Worm (Caenorhabditis elegans) whole organism, L2 larva: Measurements from ENCODE around the gene T19C3.3.

Source experiments
- C34F6.9 ChIP-seq: fragments of 150-350 bp; optimal IDR thresholded peaks from 2 replicates; lab custom pipeline; 2014; ENCODE audit warnings: missing biosample characterization, missing genetic modification characterization
- F13H6.1 ChIP-seq: sonication (generic microtip); optimal IDR thresholded peaks from 2 replicates; lab custom pipeline; 2016; ENCODE audit warnings: missing genetic modification characterization, missing compliant biosample characterization
- R02D3.7 ChIP-seq: fragments of 150-350 bp; optimal IDR thresholded peaks from 2 replicates; lab custom pipeline; 2014; ENCODE audit warnings: missing biosample characterization, missing genetic modification characterization
- Y55F3AM.14 ChIP-seq: fragments of 200-800 bp; sonication (Bioruptor generic); optimal IDR thresholded peaks from 2 replicates; lab custom pipeline; 2018; ENCODE audit warnings: mild to moderate bottlenecking, missing genetic modification characterization, missing compliant biosample characterization
- ZK546.5 ChIP-seq: sonication (generic microtip); optimal IDR thresholded peaks from 2 replicates; lab custom pipeline; 2017; ENCODE audit warnings: missing biosample characterization, missing genetic modification characterization
- alr-1 ChIP-seq: fragments of 150-350 bp; optimal IDR thresholded peaks from 2 replicates; lab custom pipeline; 2014; ENCODE audit warnings: missing biosample characterization, missing genetic modification characterization
- aly-2 ChIP-seq: fragments of 150-350 bp; optimal IDR thresholded peaks from 2 replicates; lab custom pipeline; 2014; ENCODE audit warnings: missing biosample characterization, missing genetic modification characterization
- ama-1 ChIP-seq: fragments of 150-350 bp; optimal IDR thresholded peaks from 2 replicates; lab custom pipeline; 2018; ENCODE audit warnings: inconsistent platforms
- blmp-1 ChIP-seq: sonication (generic microtip); optimal IDR thresholded peaks from 2 replicates; lab custom pipeline; 2017; ENCODE audit warnings: missing genetic modification characterization, mild to moderate bottlenecking, missing compliant biosample characterization, antibody characterized with exemption, moderate library complexity; ENCODE audit not compliant: insufficient read depth
- ceh-16 ChIP-seq: fragments of 150-350 bp; optimal IDR thresholded peaks from 2 replicates; lab custom pipeline; 2014; ENCODE audit warnings: missing biosample characterization, missing genetic modification characterization
- ceh-82 ChIP-seq: fragments of 150-350 bp; optimal IDR thresholded peaks from 2 replicates; lab custom pipeline; 2014; ENCODE audit warnings: missing biosample characterization, missing genetic modification characterization
- crh-2 ChIP-seq: sonication (generic microtip); optimal IDR thresholded peaks from 2 replicates; lab custom pipeline; 2017; ENCODE audit warnings: missing biosample characterization, missing genetic modification characterization
- dmd-4 ChIP-seq: sonication (generic microtip); optimal IDR thresholded peaks from 2 replicates; lab custom pipeline; 2017; ENCODE audit warnings: missing biosample characterization, missing genetic modification characterization
- egl-27 ChIP-seq: sonication (generic microtip); optimal IDR thresholded peaks from 3 replicates; lab custom pipeline; 2017; ENCODE audit warnings: missing biosample characterization, missing genetic modification reagents, missing genetic modification characterization
- elt-1 ChIP-seq: fragments of 150-350 bp; optimal IDR thresholded peaks from 2 replicates; lab custom pipeline; 2014; ENCODE audit warnings: missing biosample characterization, missing genetic modification characterization
- elt-3 ChIP-seq: sonication (generic microtip); optimal IDR thresholded peaks from 2 replicates; lab custom pipeline; 2017; ENCODE audit warnings: missing biosample characterization, missing genetic modification characterization
- fos-1 ChIP-seq: fragments of 150-350 bp; optimal IDR thresholded peaks from 2 replicates; lab custom pipeline; 2014; ENCODE audit warnings: missing biosample characterization, missing genetic modification characterization
- gmeb-1 ChIP-seq: fragments of 150-350 bp; optimal IDR thresholded peaks from 2 replicates; lab custom pipeline; 2014; ENCODE audit warnings: missing biosample characterization, missing genetic modification characterization
- lin-11 ChIP-seq: fragments of 150-350 bp; sonication (generic microtip); optimal IDR thresholded peaks from 2 replicates; lab custom pipeline; 2014; ENCODE audit warnings: missing biosample characterization, missing genetic modification characterization, inconsistent platforms, mixed read lengths
- lin-13 ChIP-seq: fragments of 150-350 bp; optimal IDR thresholded peaks from 2 replicates; lab custom pipeline; 2014; ENCODE audit warnings: missing biosample characterization, missing genetic modification reagents, missing genetic modification characterization
- lin-39 ChIP-seq: fragments of 150-350 bp; optimal IDR thresholded peaks from 2 replicates; lab custom pipeline; 2014; ENCODE audit warnings: missing biosample characterization, missing genetic modification reagents, missing genetic modification characterization
- lsy-2 ChIP-seq, 2 experiments: fragments of 150-350 bp in 1 of 2; sonication (generic microtip) in 1 of 2; optimal IDR thresholded peaks; 2 replicates each; lab custom pipeline; 2014 to 2017; ENCODE audit warnings: missing biosample characterization in 2 of 2, missing genetic modification characterization in 2 of 2
- mab-5 ChIP-seq: fragments of 150-350 bp; optimal IDR thresholded peaks from 2 replicates; lab custom pipeline; 2014; ENCODE audit warnings: missing biosample characterization, missing genetic modification characterization
- mbf-1 ChIP-seq: sonication (generic microtip); optimal IDR thresholded peaks from 2 replicates; lab custom pipeline; 2017; ENCODE audit warnings: missing biosample characterization, missing genetic modification characterization
- mdl-1 ChIP-seq, 2 experiments: fragments of 150-350 bp in 1 of 2; sonication (generic microtip) in 1 of 2; optimal IDR thresholded peaks; 2 replicates each; lab custom pipeline; 2017; ENCODE audit warnings: missing biosample characterization in 2 of 2, missing genetic modification characterization in 2 of 2
- nhr-10 ChIP-seq: sonication (generic microtip); optimal IDR thresholded peaks from 2 replicates; lab custom pipeline; 2017; ENCODE audit warnings: missing biosample characterization, missing genetic modification characterization
- nhr-11 ChIP-seq: fragments of 150-350 bp; optimal IDR thresholded peaks from 2 replicates; lab custom pipeline; 2014; ENCODE audit warnings: missing biosample characterization, missing genetic modification characterization
- nhr-12 ChIP-seq: fragments of 150-350 bp; optimal IDR thresholded peaks from 2 replicates; lab custom pipeline; 2014; ENCODE audit warnings: missing biosample characterization, missing genetic modification characterization
- nhr-129 ChIP-seq: fragments of 150-350 bp; optimal IDR thresholded peaks from 2 replicates; lab custom pipeline; 2014; ENCODE audit warnings: missing biosample characterization, missing genetic modification characterization
- nhr-21 ChIP-seq: fragments of 150-350 bp; optimal IDR thresholded peaks from 2 replicates; lab custom pipeline; 2014; ENCODE audit warnings: missing biosample characterization, missing genetic modification characterization
- nhr-23 ChIP-seq: fragments of 150-350 bp; optimal IDR thresholded peaks from 2 replicates; lab custom pipeline; 2014; ENCODE audit warnings: missing biosample characterization, missing genetic modification reagents, missing genetic modification characterization
- nhr-237 ChIP-seq: fragments of 150-350 bp; optimal IDR thresholded peaks from 2 replicates; lab custom pipeline; 2014; ENCODE audit warnings: missing biosample characterization, missing genetic modification characterization
- nhr-25 ChIP-seq: fragments of 150-350 bp; sonication (generic microtip); optimal IDR thresholded peaks from 3 replicates; lab custom pipeline; 2014; ENCODE audit warnings: missing biosample characterization, missing genetic modification characterization
- nhr-6 ChIP-seq: fragments of 150-350 bp; optimal IDR thresholded peaks from 2 replicates; lab custom pipeline; 2014; ENCODE audit warnings: missing biosample characterization, missing genetic modification characterization
- nhr-77 ChIP-seq: fragments of 150-350 bp; optimal IDR thresholded peaks from 2 replicates; lab custom pipeline; 2014; ENCODE audit warnings: missing biosample characterization, missing genetic modification characterization
- peb-1 ChIP-seq: fragments of 150-350 bp; optimal IDR thresholded peaks from 2 replicates; lab custom pipeline; 2014; ENCODE audit warnings: missing biosample characterization, missing genetic modification characterization
- sem-4 ChIP-seq: fragments of 150-350 bp; optimal IDR thresholded peaks from 2 replicates; lab custom pipeline; 2014; ENCODE audit warnings: missing biosample characterization, missing genetic modification reagents, missing genetic modification characterization
- skn-1 ChIP-seq: sonication (generic microtip); optimal IDR thresholded peaks from 2 replicates; lab custom pipeline; 2017; ENCODE audit warnings: missing biosample characterization, missing genetic modification characterization
- sma-3 ChIP-seq: sonication (generic microtip); optimal IDR thresholded peaks from 2 replicates; lab custom pipeline; 2016; ENCODE audit warnings: missing genetic modification reagents, missing genetic modification characterization, missing compliant biosample characterization
- sma-9 ChIP-seq, 2 experiments: fragments of 150-350 bp in 1 of 2; sonication (generic microtip) in 1 of 2; optimal IDR thresholded peaks; 2 replicates each; lab custom pipeline; 2014 to 2016; ENCODE audit warnings: missing genetic modification characterization in 2 of 2, mild to moderate bottlenecking in 1 of 2, missing biosample characterization in 1 of 2, missing compliant biosample characterization in 1 of 2, missing genetic modification reagents in 1 of 2, moderate library complexity in 1 of 2
- snpc-4 ChIP-seq: fragments of 150-350 bp; optimal IDR thresholded peaks from 2 replicates; lab custom pipeline; 2014; ENCODE audit warnings: missing biosample characterization, missing genetic modification characterization
- unc-39 ChIP-seq: fragments of 150-350 bp; optimal IDR thresholded peaks from 2 replicates; lab custom pipeline; 2014; ENCODE audit warnings: missing biosample characterization, missing genetic modification characterization
- unc-55 ChIP-seq: fragments of 150-350 bp; sonication (generic microtip); optimal IDR thresholded peaks from 3 replicates; lab custom pipeline; 2014; ENCODE audit warnings: missing biosample characterization, missing genetic modification reagents, missing genetic modification characterization
- unc-62 ChIP-seq: fragments of 150-350 bp; optimal IDR thresholded peaks from 2 replicates; lab custom pipeline; 2014; ENCODE audit warnings: missing biosample characterization, missing genetic modification reagents, missing genetic modification characterization
- zag-1 ChIP-seq: fragments of 150-350 bp; optimal IDR thresholded peaks from 2 replicates; lab custom pipeline; 2014; ENCODE audit warnings: missing biosample characterization, missing genetic modification characterization
- ztf-1 ChIP-seq: fragments of 200-800 bp; sonication (Bioruptor generic); conservative IDR thresholded peaks from 2 replicates; pipeline ENCODE4 v1.3.6; 2022; ENCODE audit warnings: missing genetic modification characterization, missing compliant biosample characterization
- ztf-11 ChIP-seq: sonication (generic microtip); optimal IDR thresholded peaks from 2 replicates; lab custom pipeline; 2017; ENCODE audit warnings: missing biosample characterization, missing genetic modification characterization
- ztf-4 ChIP-seq: fragments of 150-350 bp; optimal IDR thresholded peaks from 2 replicates; lab custom pipeline; 2014; ENCODE audit warnings: missing biosample characterization, missing genetic modification characterization

T19C3.3 gene

ce11 chrIII:600316-600932 is 13.9 kb downstream of the T19C3.3 start, which contains the start of gene lec-6:
TSS of gene lec-6 (minus strand) at chrIII:600366.
- TF ChIP-seq nhr-21 (no peak), R02D3.7 (tag; lab: Kevin White, UChicago) (no peak), unc-39 (no peak), snpc-4 (tag; lab: Kevin White, UChicago) (no peak), nhr-25 (no peak), aly-2 (tag; lab: Kevin White, UChicago) (no peak), nhr-12 (tag; lab: Kevin White, UChicago) (no peak), lin-39 (tag; lab: Kevin White, UChicago) (no peak), ZK546.5 (no peak), lin-13 (no peak), nhr-6 (tag; lab: Kevin White, UChicago) (no peak), ztf-4 (tag; lab: Kevin White, UChicago) (no peak), fos-1 (peak; percentile 98), sem-4 (no peak), peb-1 (tag; lab: Kevin White, UChicago) (no peak), mdl-1 (tag; optimal IDR thresholded peaks at IDR 0.05; lab: Kevin White, UChicago) (no peak), alr-1 (tag; lab: Kevin White, UChicago) (no peak), crh-2 (tag; lab: Kevin White, UChicago) (peak; percentile 91), sma-3 (peak; percentile 24), ceh-82 (tag; lab: Kevin White, UChicago) (no peak), C34F6.9 (tag; lab: Kevin White, UChicago) (no peak), ama-1 (lab: Kevin White, UChicago) (no peak), ztf-11 (tag; lab: Kevin White, UChicago) (no peak), elt-3 (tag; lab: Kevin White, UChicago) (no peak), skn-1 (tag; lab: Kevin White, UChicago) (no peak), dmd-4 (tag; lab: Kevin White, UChicago) (no peak), nhr-23 (tag; lab: Kevin White, UChicago) (no peak), ztf-1 (GFP tag; lab: Robert Waterston, UW) (no peak), unc-62 (GFP tag; lab: Kevin White, UChicago) (no peak), ceh-16 (tag; lab: Kevin White, UChicago) (no peak), nhr-10 (tag; lab: Kevin White, UChicago) (no peak), sma-9 (GFP tag; optimal IDR thresholded peaks at IDR 0.05; lab: Kevin White, UChicago) (peak; percentile 63), sma-9 (tag; optimal IDR thresholded peaks at IDR 0.05; lab: Kevin White, UChicago) (no peak), mbf-1 (tag; lab: Kevin White, UChicago) (no peak), F13H6.1 (peak; percentile 52), blmp-1 (no peak), lin-11 (tag; lab: Kevin White, UChicago) (no peak), nhr-77 (no peak), lsy-2 (tag; optimal IDR thresholded peaks at IDR 0.05; lab: Kevin White, UChicago) (peak in 1 of 2 experiments; percentile 20), elt-1 (tag; lab: Kevin White, UChicago) (no peak), zag-1 (tag; lab: Kevin White, UChicago) (no peak), unc-55 (no peak), mab-5 (tag; lab: Kevin White, UChicago) (no peak), Y55F3AM.14 (GFP tag; lab: Kevin White, UChicago) (no peak), gmeb-1 (tag; lab: Kevin White, UChicago) (peak; percentile 48), nhr-11 (tag; lab: Kevin White, UChicago) (no peak), nhr-129 (tag; lab: Kevin White, UChicago) (peak; percentile 50), egl-27 (no peak), nhr-237 (tag; lab: Kevin White, UChicago) (no peak)
